Fruit fly (Drosophila melanogaster): ENCODE measurements around the gene nsl1.

DNA sequence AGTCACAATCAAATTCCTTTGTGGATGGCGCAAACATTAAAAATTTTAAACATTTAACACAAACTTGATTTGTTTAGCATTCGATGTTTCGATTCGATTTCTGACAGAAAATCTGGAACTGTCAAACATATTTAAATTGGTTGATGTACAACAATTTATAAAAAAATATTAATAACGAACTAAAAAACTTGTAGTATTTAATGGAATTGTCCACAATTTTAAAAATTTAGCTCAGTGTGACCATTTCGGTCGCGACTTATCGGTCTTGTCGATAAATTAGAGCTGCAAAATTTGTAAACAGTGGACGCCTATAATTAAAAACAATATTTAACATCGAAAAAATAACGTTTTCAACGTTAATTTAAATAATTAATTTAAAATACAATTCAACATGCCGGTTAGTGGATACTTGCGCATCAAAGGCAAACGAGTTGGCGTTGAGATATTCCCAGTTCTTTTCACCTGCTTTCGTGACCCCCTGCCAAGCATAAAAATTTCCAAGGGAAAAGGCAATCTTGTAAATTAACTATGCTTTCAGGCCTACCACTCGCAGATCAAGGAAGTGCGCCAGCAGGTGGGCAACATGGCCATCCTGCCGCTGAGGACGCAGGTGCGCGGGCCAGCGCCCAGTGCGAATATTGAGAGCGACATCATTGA is 40.9 kb downstream of the nsl1 start, which contains the start of the genes CG43317 and Arpc3A:
- no peak for TF ChIP-seq CG7101 (tag; optimal IDR thresholded peaks at IDR 0.05)
- no peak for TF ChIP-seq CG14711 (tag; optimal IDR thresholded peaks at IDR 0.05)
- TF ChIP-seq kay (GFP tag; ENCODE audit: borderline replicate concordance): peak; percentile 89

Data from whole organism, adult.